Worm (Caenorhabditis elegans): ENCODE measurements around the gene cutl-21.
A peak's percentile ranks its signal among the peaks of the same experiment; 100 is the strongest.

The cutl-21 gene

DNA sequence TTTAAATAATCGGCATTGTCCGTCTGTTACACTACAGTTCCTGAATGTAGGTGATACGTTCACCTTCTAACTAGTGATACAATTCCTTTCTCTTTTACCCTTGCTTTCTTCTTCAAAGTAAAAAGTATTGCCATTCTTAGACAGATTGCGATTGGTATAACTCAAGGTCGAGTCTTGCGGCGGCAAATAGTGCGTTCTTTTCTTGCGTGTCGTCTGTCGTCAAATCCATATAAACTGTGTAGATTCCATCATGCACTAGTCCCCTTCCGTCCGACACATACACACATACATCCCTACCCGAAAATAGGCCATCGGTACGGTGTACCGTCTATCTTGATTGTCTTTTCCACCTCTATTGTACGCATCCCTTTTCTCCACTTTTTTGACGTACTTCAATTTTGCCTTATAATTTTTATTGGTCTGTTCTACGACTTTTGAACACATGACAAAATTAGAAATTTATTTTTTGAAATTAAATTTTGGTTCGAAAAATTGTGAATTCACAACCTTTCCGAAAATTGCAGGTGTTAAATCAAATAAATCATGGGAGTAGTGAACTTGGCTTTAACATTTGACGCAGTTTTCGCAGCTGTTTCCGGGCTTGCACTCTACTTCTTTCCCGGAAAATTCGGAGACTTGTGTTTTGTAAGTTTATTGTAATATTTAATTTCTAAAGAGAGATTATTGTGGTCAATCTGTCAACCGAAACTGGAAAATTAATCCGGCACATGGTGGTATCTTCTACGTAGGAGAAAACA lies 23.7 kb upstream of the cutl-21 start, which contains the start of gene C44C1.1:
C44C1.1 (plus strand) TSS at position 525 of the 758 bp plus-strand sequence.
- TF ChIP-seq mcd-1 (GFP tag; IDR thresholded peaks at IDR 0.05) (no peak), rcor-1 (GFP tag; IDR thresholded peaks at IDR 0.05) (no peak), pha-4 (tag; optimal IDR thresholded peaks at IDR 0.05) (no peak), ztf-26 (tag; optimal IDR thresholded peaks at IDR 0.05) (no peak), nfyb-1 (GFP tag; IDR thresholded peaks at IDR 0.05) (no peak), nfya-1 (tag; optimal IDR thresholded peaks at IDR 0.05; ENCODE audit: borderline replicate concordance, insufficient read depth) (no peak), Y67H2A.10 (GFP tag; conservative IDR thresholded peaks at IDR 0.05) (no peak), fkh-3 (tag; optimal IDR thresholded peaks at IDR 0.05) (no peak), Y56A3A.18 (GFP tag; IDR thresholded peaks at IDR 0.05) (no peak), xnd-1 (tag; optimal IDR thresholded peaks at IDR 0.05) (no peak), snpc-3.4 (tag; optimal IDR thresholded peaks at IDR 0.05) (no peak), lin-54 (GFP tag; optimal IDR thresholded peaks at IDR 0.05) (no peak), mel-28 (tag; optimal IDR thresholded peaks at IDR 0.05; ENCODE audit: borderline replicate concordance) (no peak), egrh-3 (GFP tag; IDR thresholded peaks at IDR 0.05) (no peak), mes-4 (tag; optimal IDR thresholded peaks at IDR 0.05) (no peak), repo-1 (tag; optimal IDR thresholded peaks at IDR 0.05) (no peak)

DNA sequence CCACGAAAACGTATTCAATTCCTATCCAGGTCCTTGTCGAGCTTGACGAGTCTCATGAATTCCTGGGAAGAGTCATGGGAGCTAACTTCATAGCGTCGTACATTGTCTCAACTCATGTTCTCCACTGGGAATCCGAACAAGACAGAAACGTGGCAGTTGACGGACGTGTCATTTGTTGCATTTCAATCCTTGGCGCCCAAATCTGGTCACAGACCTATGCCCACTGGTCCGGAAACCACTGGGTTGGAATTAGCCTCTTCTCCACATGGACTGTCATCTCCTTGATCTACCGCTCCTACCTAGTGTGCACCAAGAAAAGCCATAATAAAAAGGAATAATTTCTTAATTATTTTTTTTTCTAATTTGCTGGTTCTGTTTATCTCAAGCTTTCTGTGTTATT lies 21.5 kb upstream of the cutl-21 start:
- TF ChIP-seq mxl-1 (tag; optimal IDR thresholded peaks at IDR 0.05), result no peak
- no peak for TF ChIP-seq xnd-1 (tag; optimal IDR thresholded peaks at IDR 0.05)
- 0 out of 2 replicates have a peak, but pooled peaks have one; percentile 56 for TF ChIP-seq nhr-120 (GFP tag; IDR thresholded peaks at IDR 0.05)
- no peak for TF ChIP-seq ceh-100 (GFP tag; IDR thresholded peaks at IDR 0.05)
- no peak for TF ChIP-seq tlf-1 (GFP tag; optimal IDR thresholded peaks at IDR 0.05)

DNA sequence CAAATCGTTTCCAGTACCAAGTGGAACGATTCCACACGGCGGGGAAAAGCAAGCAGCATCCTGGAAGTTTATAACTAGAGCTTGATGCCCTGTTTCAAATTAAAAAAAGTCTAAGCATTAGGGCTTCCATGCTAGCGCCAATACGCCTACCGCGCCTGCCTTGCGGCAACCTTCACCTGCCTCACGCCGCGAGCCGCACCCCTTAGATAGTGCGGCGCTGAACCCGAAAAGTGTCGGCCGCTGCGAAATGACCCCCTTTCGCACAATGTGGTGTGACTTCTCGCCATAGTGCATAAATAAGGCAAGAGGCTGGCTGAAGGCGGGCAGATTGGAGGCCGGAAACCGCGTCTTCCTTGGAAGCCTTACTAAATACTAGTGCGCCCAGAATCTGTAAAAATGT lies 17.7 kb upstream of the cutl-21 start:
- TF ChIP-seq dpff-1 (tag; optimal IDR thresholded peaks at IDR 0.05) (no peak), Y95B8A.8 (GFP tag; IDR thresholded peaks at IDR 0.05) (no peak), ama-1 (optimal IDR thresholded peaks at IDR 0.05) (no peak), ama-1 (GFP tag; optimal IDR thresholded peaks at IDR 0.05) (no peak), die-1 (tag; optimal IDR thresholded peaks at IDR 0.05) (no peak), ceh-100 (GFP tag; IDR thresholded peaks at IDR 0.05) (no peak), mcd-1 (GFP tag; IDR thresholded peaks at IDR 0.05) (0 out of 2 replicates have a peak, but pooled peaks have one; percentile 16), hlh-12 (tag; optimal IDR thresholded peaks at IDR 0.05) (no peak), bed-2 (GFP tag; IDR thresholded peaks at IDR 0.05) (no peak), zfh-2 (GFP tag; conservative IDR thresholded peaks at IDR 0.05) (peak; percentile 90), zim-3 (tag; optimal IDR thresholded peaks at IDR 0.05) (peak; percentile 37), Y56A3A.18 (GFP tag; IDR thresholded peaks at IDR 0.05) (no peak), egl-44 (GFP tag; IDR thresholded peaks at IDR 0.05) (no peak), cebp-2 (GFP tag; IDR thresholded peaks at IDR 0.05) (no peak), let-526 (GFP tag; IDR thresholded peaks at IDR 0.05) (no peak), egrh-3 (GFP tag; IDR thresholded peaks at IDR 0.05) (no peak), hmg-1.2 (GFP tag; IDR thresholded peaks at IDR 0.05) (no peak), F57C9.4 (tag; optimal IDR thresholded peaks at IDR 0.05) (no peak), snpc-4 (GFP tag; optimal IDR thresholded peaks at IDR 0.05) (peak; percentile 61), snpc-4 (tag; optimal IDR thresholded peaks at IDR 0.05) (peak; percentile 37 to 87 (median 72)), nfya-2 (GFP tag; IDR thresholded peaks at IDR 0.05) (0 out of 2 replicates have a peak, but pooled peaks have one; percentile 43), rcor-1 (GFP tag; IDR thresholded peaks at IDR 0.05) (no peak), F37B4.10 (GFP tag; IDR thresholded peaks at IDR 0.05) (no peak), F10E7.11 (tag; optimal IDR thresholded peaks at IDR 0.05) (no peak), aptf-3 (GFP tag; IDR thresholded peaks at IDR 0.05) (no peak), B0035.1 (tag; optimal IDR thresholded peaks at IDR 0.05) (no peak), rec-8 (tag; optimal IDR thresholded peaks at IDR 0.05) (no peak), dox-1 (GFP tag; IDR thresholded peaks at IDR 0.05) (0 out of 2 replicates have a peak, but pooled peaks have one; percentile 20), T07F8.4 (tag; optimal IDR thresholded peaks at IDR 0.05) (no peak), nhr-80 (tag; optimal IDR thresholded peaks at IDR 0.05) (no peak), egl-18 (GFP tag; IDR thresholded peaks at IDR 0.05) (0 out of 2 replicates have a peak, but pooled peaks have one; percentile 11)
